Fruit fly (Drosophila melanogaster) whole organism, embryonic: ENCODE results near the gene Agxt.

Experiments
- Atf3 ChIP-seq: fragments of 200-800 bp; sonication (Bioruptor generic); optimal IDR thresholded peaks from 3 replicates; lab custom pipeline; 2016; ENCODE audit warnings: missing biosample characterization, missing genetic modification characterization
- Atf6 ChIP-seq: fragments of 200-800 bp; sonication (Bioruptor generic); IDR thresholded peaks from 2 replicates; pipeline ENCODE4 v1.3.6; 2022; ENCODE audit warnings: missing biosample characterization, missing genetic modification characterization
- Bdp1 ChIP-seq: fragments of 200-800 bp; sonication (Bioruptor generic); optimal IDR thresholded peaks from 3 replicates; lab custom pipeline; 2016; ENCODE audit warnings: missing biosample characterization, missing genetic modification characterization
- CG10274 ChIP-seq: fragments of 200-800 bp; sonication (Bioruptor generic); optimal IDR thresholded peaks from 3 replicates; lab custom pipeline; 2017; ENCODE audit warnings: missing biosample characterization, mild to moderate bottlenecking, missing genetic modification characterization
- CG11085 ChIP-seq: fragments of 200-800 bp; sonication (Bioruptor generic); IDR thresholded peaks from 2 replicates; pipeline ENCODE4 v1.3.6; 2022; ENCODE audit warnings: missing biosample characterization, missing genetic modification characterization
- CG12391 ChIP-seq: fragments of 200-800 bp; sonication (Bioruptor generic); optimal IDR thresholded peaks from 3 replicates; lab custom pipeline; 2018; ENCODE audit warnings: missing biosample characterization, mild to moderate bottlenecking, missing genetic modification characterization, moderate library complexity
- CG12769 ChIP-seq: fragments of 200-800 bp; sonication (Bioruptor generic); optimal IDR thresholded peaks from 2 replicates; lab custom pipeline; 2019; ENCODE audit warnings: missing biosample characterization, mild to moderate bottlenecking, missing genetic modification characterization, moderate library complexity
- CG13123 ChIP-seq: fragments of 200-800 bp; sonication (Bioruptor generic); optimal IDR thresholded peaks from 2 replicates; lab custom pipeline; 2016; ENCODE audit warnings: missing biosample characterization, missing genetic modification characterization
- CG13624 ChIP-seq: fragments of 200-800 bp; sonication (Bioruptor generic); optimal IDR thresholded peaks from 2 replicates; lab custom pipeline; 2016; ENCODE audit warnings: missing biosample characterization, missing genetic modification characterization
- CG14860 ChIP-seq: fragments of 200-800 bp; sonication (Bioruptor generic); IDR thresholded peaks from 3 replicates; pipeline ENCODE4 v1.3.6; 2022; ENCODE audit warnings: missing biosample characterization, missing genetic modification characterization; ENCODE audit not compliant: partially characterized antibody
- CG15514 ChIP-seq: fragments of 200-800 bp; sonication (Bioruptor generic); optimal IDR thresholded peaks from 3 replicates; lab custom pipeline; 2017; ENCODE audit warnings: missing biosample characterization, missing genetic modification characterization, mild to moderate bottlenecking, moderate library complexity, missing genetic modification reagents
- CG1647 ChIP-seq: fragments of 200-800 bp; sonication (Bioruptor generic); optimal IDR thresholded peaks from 3 replicates; lab custom pipeline; 2016; ENCODE audit warnings: missing biosample characterization, missing genetic modification characterization
- CG17802 ChIP-seq: fragments of 200-800 bp; sonication (Bioruptor generic); optimal IDR thresholded peaks from 2 replicates; lab custom pipeline; 2018; ENCODE audit warnings: missing biosample characterization, mild to moderate bottlenecking, missing genetic modification characterization, moderate library complexity
- CG2202 ChIP-seq: fragments of 200-800 bp; sonication (Bioruptor generic); optimal IDR thresholded peaks from 2 replicates; lab custom pipeline; 2018; ENCODE audit warnings: missing biosample characterization, mild to moderate bottlenecking, missing genetic modification characterization
- CG30431 ChIP-seq: fragments of 200-800 bp; sonication (Bioruptor generic); optimal IDR thresholded peaks from 2 replicates; lab custom pipeline; 2017; ENCODE audit warnings: missing biosample characterization, missing genetic modification characterization
- CG3281 ChIP-seq: fragments of 200-800 bp; sonication (Bioruptor generic); optimal IDR thresholded peaks from 3 replicates; lab custom pipeline; 2017; ENCODE audit warnings: missing biosample characterization, mild to moderate bottlenecking, missing genetic modification characterization
- CG4730 ChIP-seq: fragments of 200-800 bp; sonication (Bioruptor generic); IDR thresholded peaks from 2 replicates; pipeline ENCODE4 v1.3.6; 2022; ENCODE audit warnings: missing biosample characterization, missing genetic modification characterization
- CG8765 ChIP-seq: fragments of 200-800 bp; sonication (Bioruptor generic); IDR thresholded peaks from 2 replicates; pipeline ENCODE4 v1.3.6; 2022; ENCODE audit warnings: missing biosample characterization, missing genetic modification characterization
- CG9215 ChIP-seq: fragments of 200-800 bp; sonication (Bioruptor generic); IDR thresholded peaks from 2 replicates; pipeline ENCODE4 v1.3.6; 2022; ENCODE audit warnings: missing biosample characterization, missing genetic modification characterization
- CG9876 ChIP-seq: fragments of 200-800 bp; sonication (Bioruptor generic); optimal IDR thresholded peaks from 2 replicates; lab custom pipeline; 2016; ENCODE audit warnings: missing biosample characterization, missing genetic modification characterization
- CoRest ChIP-seq: fragments of 200-800 bp; sonication (Bioruptor generic); optimal IDR thresholded peaks from 3 replicates; lab custom pipeline; 2018; ENCODE audit warnings: missing biosample characterization, mild to moderate bottlenecking, missing genetic modification characterization, moderate library complexity
- Dip3 ChIP-seq: fragments of 200-800 bp; sonication (Bioruptor generic); optimal IDR thresholded peaks from 3 replicates; lab custom pipeline; 2016; ENCODE audit warnings: missing biosample characterization, missing genetic modification characterization
- ERR ChIP-seq: fragments of 200-800 bp; sonication (Bioruptor generic); optimal IDR thresholded peaks from 2 replicates; lab custom pipeline; 2016; ENCODE audit warnings: missing biosample characterization, missing genetic modification characterization
- H15 ChIP-seq: fragments of 200-800 bp; sonication (Bioruptor generic); IDR thresholded peaks from 3 replicates; pipeline ENCODE4 v1.3.6; 2022; ENCODE audit warnings: missing biosample characterization, missing genetic modification characterization
- HLH3B ChIP-seq: fragments of 200-800 bp; sonication (Bioruptor generic); IDR thresholded peaks from 2 replicates; pipeline ENCODE4 v1.3.6; 2022; ENCODE audit warnings: missing biosample characterization, missing genetic modification characterization
- HmgZ ChIP-seq: fragments of 200-800 bp; sonication (Bioruptor generic); optimal IDR thresholded peaks from 2 replicates; lab custom pipeline; 2018; ENCODE audit warnings: missing biosample characterization, mild to moderate bottlenecking, missing genetic modification characterization
- Hr51 ChIP-seq, 2 experiments: fragments of 200-800 bp; sonication (Bioruptor generic); optimal IDR thresholded peaks; 2 replicates in 1 of 2; 3 replicates in 1 of 2; lab custom pipeline; 2016 to 2018; ENCODE audit warnings: missing biosample characterization in 2 of 2, missing genetic modification characterization in 2 of 2, mild to moderate bottlenecking in 1 of 2, moderate library complexity in 1 of 2
- Pdp1 ChIP-seq, 2 experiments: fragments of 200-800 bp; sonication (Bioruptor generic); optimal IDR thresholded peaks; 3 replicates each; lab custom pipeline; 2016; ENCODE audit warnings: missing biosample characterization in 2 of 2, missing genetic modification characterization in 2 of 2, mild to moderate bottlenecking in 1 of 2, moderate library complexity in 1 of 2
- Sox102F ChIP-seq: fragments of 200-800 bp; sonication (Bioruptor generic); optimal IDR thresholded peaks from 2 replicates; lab custom pipeline; 2018; ENCODE audit warnings: missing biosample characterization, mild to moderate bottlenecking, missing genetic modification characterization, moderate library complexity
- abd-A ChIP-seq: fragments of 200-800 bp; sonication (Bioruptor generic); optimal IDR thresholded peaks from 3 replicates; lab custom pipeline; 2019; ENCODE audit warnings: missing biosample characterization, mild to moderate bottlenecking, missing genetic modification characterization, moderate library complexity
- ase ChIP-seq: fragments of 200-800 bp; sonication (Bioruptor generic); IDR thresholded peaks from 3 replicates; pipeline ENCODE4 v1.3.6; 2022; ENCODE audit warnings: missing biosample characterization, missing genetic modification characterization
- cad ChIP-seq: fragments of >200 bp; optimal IDR thresholded peaks from 2 replicates; lab custom pipeline; 2017; ENCODE audit warnings: missing biosample characterization, missing genetic modification characterization
- eve ChIP-seq, 2 experiments: fragments of >200 bp; optimal IDR thresholded peaks; 2 replicates each; lab custom pipeline; 2017; ENCODE audit warnings: missing biosample characterization in 2 of 2, missing genetic modification characterization in 2 of 2
- gce ChIP-seq: fragments of 200-800 bp; sonication (Bioruptor generic); IDR thresholded peaks from 3 replicates; pipeline ENCODE4 v1.3.6; 2022; ENCODE audit warnings: missing biosample characterization, missing genetic modification characterization
- gem ChIP-seq: fragments of 200-800 bp; sonication (Bioruptor generic); optimal IDR thresholded peaks from 2 replicates; lab custom pipeline; 2019; ENCODE audit warnings: missing biosample characterization, mild to moderate bottlenecking, missing genetic modification characterization, moderate library complexity
- lab ChIP-seq: fragments of 200-800 bp; sonication (Bioruptor generic); optimal IDR thresholded peaks from 3 replicates; lab custom pipeline; 2017; ENCODE audit warnings: missing biosample characterization, missing genetic modification characterization, mild to moderate bottlenecking, moderate library complexity, missing genetic modification reagents
- lilli ChIP-seq: fragments of 200-800 bp; sonication (Bioruptor generic); optimal IDR thresholded peaks from 3 replicates; lab custom pipeline; 2016; ENCODE audit warnings: missing biosample characterization, missing genetic modification characterization
- mirr ChIP-seq: fragments of 200-800 bp; sonication (Bioruptor generic); optimal IDR thresholded peaks from 3 replicates; lab custom pipeline; 2018; ENCODE audit warnings: missing biosample characterization, mild to moderate bottlenecking, missing genetic modification characterization
- pum ChIP-seq: fragments of 200-800 bp; sonication (Bioruptor generic); optimal IDR thresholded peaks from 2 replicates; lab custom pipeline; 2016; ENCODE audit warnings: missing biosample characterization, missing genetic modification characterization
- schlank ChIP-seq: fragments of 200-800 bp; sonication (Bioruptor generic); optimal IDR thresholded peaks from 2 replicates; lab custom pipeline; 2018; ENCODE audit warnings: missing biosample characterization, mild to moderate bottlenecking, missing genetic modification characterization
- sens ChIP-seq: fragments of 200-800 bp; sonication (Bioruptor generic); peaks from one replicate; lab custom pipeline; 2016; ENCODE audit warnings: missing biosample characterization, missing genetic modification characterization
- slp2 ChIP-seq: fragments of 200-800 bp; sonication (Bioruptor generic); optimal IDR thresholded peaks from 2 replicates; lab custom pipeline; 2016; ENCODE audit warnings: missing biosample characterization, missing genetic modification characterization
- so ChIP-seq: fragments of 200-800 bp; sonication (Bioruptor generic); IDR thresholded peaks from 3 replicates; pipeline ENCODE4 v1.3.6; 2022; ENCODE audit warnings: missing biosample characterization, missing genetic modification characterization
- sug ChIP-seq: fragments of 200-800 bp; optimal IDR thresholded peaks from 2 replicates; lab custom pipeline; 2019; ENCODE audit warnings: missing biosample characterization, mild to moderate bottlenecking, missing genetic modification characterization, moderate library complexity
- tap ChIP-seq: fragments of 200-800 bp; optimal IDR thresholded peaks from 3 replicates; lab custom pipeline; 2019; ENCODE audit warnings: missing biosample characterization, mild to moderate bottlenecking, missing genetic modification characterization, moderate library complexity
- unpg ChIP-seq: fragments of 200-800 bp; sonication (Bioruptor generic); optimal IDR thresholded peaks from 3 replicates; lab custom pipeline; 2018; ENCODE audit warnings: missing biosample characterization, mild to moderate bottlenecking, missing genetic modification characterization, moderate library complexity
- zen ChIP-seq: fragments of 200-800 bp; sonication (Bioruptor generic); optimal IDR thresholded peaks from 3 replicates; lab custom pipeline; 2018; ENCODE audit warnings: missing biosample characterization, mild to moderate bottlenecking, missing genetic modification characterization, moderate library complexity

Agxt gene

dm6 chrX:6571234-6571915 lies 42.6 kb downstream of the Agxt start (continued):
- TF ChIP-seq H15 (GFP tag; lab: Robert Waterston, UW) (peak; percentile 73), slp2 (GFP tag; lab: Kevin White, UChicago) (peak; percentile 35), CG2202 (peak; percentile 88)

- TF ChIP-seq Pdp1 (GFP tag; optimal IDR thresholded peaks at IDR 0.05; lab: Kevin White, UChicago) (peak in 1 of 2 experiments; percentile 3), sens (GFP tag; lab: Kevin White, UChicago) (peak; percentile 31), Dip3 (no peak), CG12769 (tag; lab: Kevin White, UChicago) (no peak), CG11085 (GFP tag; lab: Robert Waterston, UW) (no peak), CG4730 (GFP tag; lab: Robert Waterston, UW) (no peak), schlank (no peak), eve (GFP tag; optimal IDR thresholded peaks at IDR 0.05; lab: Kevin White, UChicago) (no peak)
These were observed 45.1 kb downstream of the Agxt start for dm6 chrX:6573799-6574198.

- peak; percentile 5 for TF ChIP-seq pum (GFP tag; lab: Kevin White, UChicago)
- no peak for TF ChIP-seq CG9876 (GFP tag; lab: Kevin White, UChicago)
- no peak for TF ChIP-seq mirr (GFP tag; lab: Kevin White, UChicago)
- peak; percentile 64 for TF ChIP-seq lab (GFP tag; lab: Kevin White, UChicago)
- peak; percentile 27 for TF ChIP-seq unpg (GFP tag; lab: Kevin White, UChicago)
- no peak for TF ChIP-seq CG14860 (GFP tag; lab: Robert Waterston, UW)
- 0 out of 3 replicates have a peak, but pooled peaks have one; percentile 29 for TF ChIP-seq gce (GFP tag; lab: Robert Waterston, UW)
- TF ChIP-seq CG1647 (GFP tag; lab: Kevin White, UChicago), result peak; percentile 22
- no peak for TF ChIP-seq tap
- no peak for TF ChIP-seq CG13123
- no peak for TF ChIP-seq CG30431 (GFP tag; lab: Kevin White, UChicago)
- peak; percentile 31 for TF ChIP-seq Sox102F (GFP tag; lab: Kevin White, UChicago)
- peak; percentile 22; the same call in 1 of the 2 replicates for TF ChIP-seq CG9215 (GFP tag; lab: Robert Waterston, UW)
- TF ChIP-seq Bdp1, result no peak
- TF ChIP-seq schlank, result no peak
- TF ChIP-seq CG15514 (GFP tag; lab: Kevin White, UChicago), result peak; percentile 9
- no peak for TF ChIP-seq cad (GFP tag; lab: Kevin White, UChicago)
- TF ChIP-seq CG3281 (GFP tag; lab: Kevin White, UChicago), result no peak
- TF ChIP-seq CoRest (tag; lab: Kevin White, UChicago), result peak; percentile 12
- TF ChIP-seq gem (tag; lab: Kevin White, UChicago), result peak; percentile 47
- TF ChIP-seq CG8765 (GFP tag; lab: Robert Waterston, UW), result no peak
- peak; percentile 6 for TF ChIP-seq CG12391 (tag; lab: Kevin White, UChicago)
- TF ChIP-seq so (GFP tag; lab: Robert Waterston, UW), result 0 out of 3 replicates have a peak, but pooled peaks have one; percentile 19
- TF ChIP-seq ERR, result no peak
- TF ChIP-seq CG10274 (GFP tag; lab: Kevin White, UChicago), result no peak
- peak; percentile 37; the same call in 1 of the 2 replicates for TF ChIP-seq HLH3B (GFP tag; lab: Robert Waterston, UW)
- TF ChIP-seq zen (tag; lab: Kevin White, UChicago), result no peak
- no peak for TF ChIP-seq HmgZ (tag; lab: Kevin White, UChicago)
- TF ChIP-seq Hr51 (GFP tag; optimal IDR thresholded peaks at IDR 0.05; lab: Kevin White, UChicago), result peak in 1 of 2 experiments; percentile 34
- no peak for TF ChIP-seq CG13624
- no peak for TF ChIP-seq CG17802 (tag; lab: Kevin White, UChicago)
- peak; percentile 45; the same call in 1 of the 3 replicates for TF ChIP-seq ase (GFP tag; lab: Robert Waterston, UW)
- TF ChIP-seq Atf6 (GFP tag; lab: Robert Waterston, UW), result peak; percentile 27; the same call in 1 of the 2 replicates
- TF ChIP-seq sug (tag; lab: Kevin White, UChicago), result no peak
- TF ChIP-seq lilli (GFP tag; lab: Kevin White, UChicago), result peak; percentile 40
- no peak for TF ChIP-seq abd-A (tag; lab: Kevin White, UChicago)
- TF ChIP-seq Atf3 (GFP tag; lab: Kevin White, UChicago), result no peak
These were observed 45.7 kb downstream of the Agxt start for dm6 chrX:6574488-6574887.
